Fruit fly (Drosophila melanogaster): ENCODE data around the gene ind.
A peak's percentile ranks its signal among the peaks of the same experiment; 100 is the strongest.

ind gene

dm6 chr3L:15021008-15021407 is 22.7 kb downstream of the ind start:
- TF ChIP-seq CG8478 (optimal IDR thresholded peaks at IDR 0.05) (no peak), CTCF (optimal IDR thresholded peaks at IDR 0.05) (no peak)

dm6 chr3L:15013957-15014692 is 29.6 kb downstream of the ind start, which contains the start of gene Reck:
Reck (minus strand) TSS chr3L:15014062.
- no peak for TF ChIP-seq CG8478 (optimal IDR thresholded peaks at IDR 0.05)
- peak in 1 of 2 experiments; percentile 73 for TF ChIP-seq CTCF (optimal IDR thresholded peaks at IDR 0.05)

- no peak for TF ChIP-seq CG8478 (optimal IDR thresholded peaks at IDR 0.05)
- TF ChIP-seq CTCF (optimal IDR thresholded peaks at IDR 0.05): no peak
Observed at dm6 chr3L:15013296-15013695, 30.4 kb downstream of the ind start.

dm6 chr3L:15011638-15012335 is 31.9 kb downstream of the ind start:
- TF ChIP-seq CTCF (optimal IDR thresholded peaks at IDR 0.05): no peak
- TF ChIP-seq CG8478 (optimal IDR thresholded peaks at IDR 0.05): no peak

dm6 chr3L:15011142-15011541 is 32.6 kb downstream of the ind start:
- no peak for TF ChIP-seq CG8478 (optimal IDR thresholded peaks at IDR 0.05)
- TF ChIP-seq CTCF (optimal IDR thresholded peaks at IDR 0.05): peak; percentile 82 to 88

- TF ChIP-seq CG8478 (optimal IDR thresholded peaks at IDR 0.05) (no peak), CTCF (optimal IDR thresholded peaks at IDR 0.05) (no peak)
Observed at dm6 chr3L:15010601-15011000, 33.1 kb downstream of the ind start.

- TF ChIP-seq CTCF (optimal IDR thresholded peaks at IDR 0.05): no peak
- TF ChIP-seq CG8478 (optimal IDR thresholded peaks at IDR 0.05): no peak
Observed at dm6 chr3L:15009681-15010080, 34.0 kb downstream of the ind start.

dm6 chr3L:15007271-15007948 is 36.3 kb downstream of the ind start:
- TF ChIP-seq CTCF (optimal IDR thresholded peaks at IDR 0.05) (no peak), CG8478 (optimal IDR thresholded peaks at IDR 0.05) (no peak)

- no peak for TF ChIP-seq CG8478 (optimal IDR thresholded peaks at IDR 0.05)
- TF ChIP-seq CTCF (optimal IDR thresholded peaks at IDR 0.05): no peak
Observed at dm6 chr3L:15006825-15007224, 36.9 kb downstream of the ind start.

- TF ChIP-seq CG8478 (optimal IDR thresholded peaks at IDR 0.05): no peak
- TF ChIP-seq CTCF (optimal IDR thresholded peaks at IDR 0.05): no peak
Observed at dm6 chr3L:15005774-15006173, 38.0 kb downstream of the ind start.

- no peak for TF ChIP-seq CG8478 (optimal IDR thresholded peaks at IDR 0.05)
- TF ChIP-seq CTCF (optimal IDR thresholded peaks at IDR 0.05): no peak
Observed at dm6 chr3L:15005085-15005484, 38.6 kb downstream of the ind start.

dm6 chr3L:14999284-15000019 is 44.3 kb downstream of the ind start, which contains the start of the genes mRpL39 and Prosbeta2:
mRpL39 (minus strand) TSS chr3L:14999666.
Prosbeta2 (plus strand) TSS chr3L:14999951.
- no peak for TF ChIP-seq CG8478 (optimal IDR thresholded peaks at IDR 0.05)
- TF ChIP-seq CTCF (optimal IDR thresholded peaks at IDR 0.05): no peak

- TF ChIP-seq CTCF (optimal IDR thresholded peaks at IDR 0.05): no peak
- TF ChIP-seq CG8478 (optimal IDR thresholded peaks at IDR 0.05): no peak
Observed at dm6 chr3L:14992807-14993206, 50.9 kb downstream of the ind start.
